Fruit fly (Drosophila melanogaster): ENCODE results near the gene CG33689.

CG33689 gene

dm6 chr3L:16160420-16161069 lies 39.5 kb upstream of the CG33689 start (continued):
- no peak for TF ChIP-seq ara (GFP tag; IDR thresholded peaks at IDR 0.05)
- no peak for TF ChIP-seq CG6254 (GFP tag; optimal IDR thresholded peaks at IDR 0.05)
- no peak for TF ChIP-seq sna (GFP tag; IDR thresholded peaks at IDR 0.05; ENCODE audit: partially characterized antibody)
- TF ChIP-seq ham (GFP tag; IDR thresholded peaks at IDR 0.05), result no peak; the same call in 1 of the 2 replicates
- no peak for TF ChIP-seq CkIIα-i1 (GFP tag; IDR thresholded peaks at IDR 0.05)
- TF ChIP-seq CG17612 (GFP tag; IDR thresholded peaks at IDR 0.05), result no peak
- TF ChIP-seq CG17829 (tag; optimal IDR thresholded peaks at IDR 0.05), result peak; percentile 14
- TF ChIP-seq Ssrp (tag; optimal IDR thresholded peaks at IDR 0.05), result peak; percentile 60
- no peak for TF ChIP-seq Neu2 (GFP tag; optimal IDR thresholded peaks at IDR 0.05; ENCODE audit: borderline replicate concordance)
- peak; percentile 63 for TF ChIP-seq CG12391 (tag; optimal IDR thresholded peaks at IDR 0.05)
- no peak for TF ChIP-seq amos (GFP tag; IDR thresholded peaks at IDR 0.05; ENCODE audit: partially characterized antibody)
- peak; percentile 56 for TF ChIP-seq CG9932 (GFP tag; IDR thresholded peaks at IDR 0.05)
- peak; percentile 82 for TF ChIP-seq Med (GFP tag)
- TF ChIP-seq CG14710 (tag; optimal IDR thresholded peaks at IDR 0.05), result peak; percentile 13
- TF ChIP-seq HHEX (GFP tag; optimal IDR thresholded peaks at IDR 0.05), result peak; percentile 68
- 0 out of 3 replicates have a peak, but pooled peaks have one; percentile 16 for TF ChIP-seq vnd (GFP tag; IDR thresholded peaks at IDR 0.05; ENCODE audit: partially characterized antibody)
- TF ChIP-seq lov (optimal IDR thresholded peaks at IDR 0.05), result no peak
- TF ChIP-seq lov (GFP tag; IDR thresholded peaks at IDR 0.05), result no peak
- TF ChIP-seq cwo (GFP tag; optimal IDR thresholded peaks at IDR 0.05), result peak; percentile 75
- TF ChIP-seq CG16863 (GFP tag; optimal IDR thresholded peaks at IDR 0.05), result peak; percentile 55
- TF ChIP-seq CG17802 (tag; optimal IDR thresholded peaks at IDR 0.05), result peak; percentile 16
- peak; percentile 69 for TF ChIP-seq ERR (GFP tag; optimal IDR thresholded peaks at IDR 0.05)
- TF ChIP-seq D (optimal IDR thresholded peaks at IDR 0.05), result no peak
- TF ChIP-seq D (GFP tag; optimal IDR thresholded peaks at IDR 0.05), result peak; percentile 13
- peak; percentile 67 for TF ChIP-seq CG30403 (GFP tag; optimal IDR thresholded peaks at IDR 0.05)
- TF ChIP-seq Lhr (GFP tag; optimal IDR thresholded peaks at IDR 0.05), result peak; percentile 1
- no peak for TF ChIP-seq cas (GFP tag; IDR thresholded peaks at IDR 0.05)
- TF ChIP-seq Lim3 (GFP tag; IDR thresholded peaks at IDR 0.05), result no peak
- TF ChIP-seq sqz (GFP tag; optimal IDR thresholded peaks at IDR 0.05), result no peak
- TF ChIP-seq Fer3 (tag; optimal IDR thresholded peaks at IDR 0.05), result peak; percentile 72
- TF ChIP-seq klu (GFP tag; IDR thresholded peaks at IDR 0.05), result peak; percentile 59
- peak; percentile 13; the same call in 1 of the 2 replicates for TF ChIP-seq Oaz (GFP tag; IDR thresholded peaks at IDR 0.05)
- TF ChIP-seq Awh (GFP tag; IDR thresholded peaks at IDR 0.05), result no peak
- no peak for TF ChIP-seq CG1832 (GFP tag; optimal IDR thresholded peaks at IDR 0.05)
- TF ChIP-seq CG1233 (GFP tag; optimal IDR thresholded peaks at IDR 0.05), result peak; percentile 20
- peak; percentile 34 for TF ChIP-seq kay (GFP tag; optimal IDR thresholded peaks at IDR 0.05)
- TF ChIP-seq tio (GFP tag; optimal IDR thresholded peaks at IDR 0.05), result peak; percentile 43
- TF ChIP-seq CG32532 (GFP tag; IDR thresholded peaks at IDR 0.05), result no peak
- peak; percentile 63 for TF ChIP-seq Blimp-1 (GFP tag; optimal IDR thresholded peaks at IDR 0.05)
- TF ChIP-seq otp (GFP tag; IDR thresholded peaks at IDR 0.05), result no peak
- no peak for TF ChIP-seq Elba2 (GFP tag; optimal IDR thresholded peaks at IDR 0.05)
- no peak for TF ChIP-seq NC2α (GFP tag; optimal IDR thresholded peaks at IDR 0.05)
- TF ChIP-seq CG10654 (GFP tag; optimal IDR thresholded peaks at IDR 0.05), result peak; percentile 39
- no peak for TF ChIP-seq insv (GFP tag; optimal IDR thresholded peaks at IDR 0.05)
- TF ChIP-seq CG7987 (GFP tag; optimal IDR thresholded peaks at IDR 0.05), result peak; percentile 55
- peak; percentile 57 for TF ChIP-seq bab2 (GFP tag; optimal IDR thresholded peaks at IDR 0.05)
- TF ChIP-seq CG11560 (tag; IDR thresholded peaks at IDR 0.05), result peak; percentile 45; the same call in 1 of the 3 replicates
- TF ChIP-seq pros (GFP tag; optimal IDR thresholded peaks at IDR 0.05), result no peak
- peak; percentile 56; the same call in 2 of the 4 replicates for TF ChIP-seq chinmo (GFP tag; IDR thresholded peaks at IDR 0.05; ENCODE audit: partially characterized antibody)
- TF ChIP-seq wor (GFP tag; IDR thresholded peaks at IDR 0.05), result no peak
